In the genomic region with DNA sequence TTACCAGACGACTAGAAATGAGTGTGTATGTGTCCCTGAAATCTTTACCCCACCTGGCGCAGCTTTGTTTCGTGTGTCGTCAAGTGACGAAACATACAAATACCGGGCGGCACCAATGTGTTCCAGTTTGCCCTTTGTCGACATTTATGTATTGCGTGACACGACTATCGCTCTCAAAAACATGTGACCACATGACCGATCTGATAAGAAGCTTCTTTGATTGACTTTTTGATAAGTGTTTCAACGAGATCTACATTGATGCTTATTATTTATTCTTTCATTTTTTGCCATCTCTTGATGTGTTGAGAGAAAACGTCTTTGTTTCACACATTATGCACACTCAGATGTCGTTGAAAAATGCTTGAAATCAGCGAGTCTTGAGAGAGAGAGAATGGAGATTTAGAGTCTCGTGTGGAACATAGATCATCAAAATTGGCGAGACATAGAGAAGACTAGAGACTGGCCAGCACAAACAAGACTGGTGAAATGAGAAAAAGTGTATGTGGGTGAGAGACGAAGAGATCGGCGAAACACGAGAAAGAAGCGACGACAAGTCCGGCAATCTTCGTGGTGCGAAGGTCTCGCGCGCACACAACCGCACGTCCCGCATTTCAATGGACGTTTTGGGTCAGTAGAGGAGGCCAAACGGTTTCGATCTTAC, we compare ENCODE assay signal across 7 worm cellular contexts.
TF ChIP-seq lines count a peak whose summit lies in the region.

No protein-coding gene starts in this region.

TF ChIP-seq in whole organism, L1 larva, 84 proteins besides CTCF, POLR2A, EP300 and RAD21 (continued from another document and continues in another):
- peak; percentile 4 for TF ChIP-seq lir-3 (tag; optimal IDR thresholded peaks at IDR 0.05; lab: Kevin White, UChicago; ENCODE audit: poor library complexity)
- no peak for TF ChIP-seq ceh-90 (tag; optimal IDR thresholded peaks at IDR 0.05; lab: Kevin White, UChicago)
- peak; percentile 68 for TF ChIP-seq nhr-71 (tag; optimal IDR thresholded peaks at IDR 0.05; lab: Kevin White, UChicago)
- peak; percentile 10 to 61 for TF ChIP-seq lsy-2 (tag; optimal IDR thresholded peaks at IDR 0.05; lab: Kevin White, UChicago)
- TF ChIP-seq ceh-8 (GFP tag; optimal IDR thresholded peaks at IDR 0.05; lab: Kevin White, UChicago), result no peak
- peak; percentile 44 for TF ChIP-seq lin-13 (GFP tag; optimal IDR thresholded peaks at IDR 0.05; lab: Kevin White, UChicago)
- peak; percentile 25 for TF ChIP-seq xbp-1 (tag; optimal IDR thresholded peaks at IDR 0.05; lab: Kevin White, UChicago)
- peak in 2 of 3 experiments; percentile 55 to 56 for TF ChIP-seq ceh-82 (tag; optimal IDR thresholded peaks at IDR 0.05; lab: Kevin White, UChicago)
- peak; percentile 72 for TF ChIP-seq blmp-1 (tag; optimal IDR thresholded peaks at IDR 0.05; lab: Kevin White, UChicago)
- TF ChIP-seq C16A3.4 (tag; optimal IDR thresholded peaks at IDR 0.05; lab: Kevin White, UChicago), result no peak
- peak; percentile 38 for TF ChIP-seq pag-3 (tag; optimal IDR thresholded peaks at IDR 0.05; lab: Kevin White, UChicago; ENCODE audit: borderline replicate concordance, insufficient read depth)
- no peak for TF ChIP-seq sox-4 (tag; optimal IDR thresholded peaks at IDR 0.05; lab: Kevin White, UChicago)
- peak; percentile 42 for TF ChIP-seq swsn-7 (tag; optimal IDR thresholded peaks at IDR 0.05; lab: Kevin White, UChicago)
- peak in 3 of 6 experiments; percentile 13 to 67 (median 52) for TF ChIP-seq elt-3 (tag; optimal IDR thresholded peaks at IDR 0.05; lab: Kevin White, UChicago)
- peak; percentile 38 for TF ChIP-seq dsc-1 (tag; optimal IDR thresholded peaks at IDR 0.05; lab: Kevin White, UChicago)
- TF ChIP-seq nhr-19 (GFP tag; conservative IDR thresholded peaks at IDR 0.05; lab: Robert Waterston, UW), result peak; percentile 6

TF ChIP-seq in whole organism, L2 larva, 48 proteins besides CTCF, POLR2A, EP300 and RAD21 (continued from another document and continues in another):
- TF ChIP-seq mdl-1 (tag; optimal IDR thresholded peaks at IDR 0.05; lab: Kevin White, UChicago) (peak; percentile 56 to 67), nhr-10 (tag; optimal IDR thresholded peaks at IDR 0.05; lab: Kevin White, UChicago) (peak; percentile 16), lin-39 (tag; optimal IDR thresholded peaks at IDR 0.05; lab: Kevin White, UChicago) (no peak), nhr-21 (tag; optimal IDR thresholded peaks at IDR 0.05; lab: Kevin White, UChicago) (peak; percentile 74), lin-11 (tag; optimal IDR thresholded peaks at IDR 0.05; lab: Kevin White, UChicago) (peak; percentile 9), gmeb-1 (tag; optimal IDR thresholded peaks at IDR 0.05; lab: Kevin White, UChicago) (peak; percentile 52), peb-1 (tag; optimal IDR thresholded peaks at IDR 0.05; lab: Kevin White, UChicago) (no peak), zag-1 (tag; optimal IDR thresholded peaks at IDR 0.05; lab: Kevin White, UChicago) (peak; percentile 33), unc-55 (GFP tag; optimal IDR thresholded peaks at IDR 0.05; lab: Kevin White, UChicago) (peak; percentile 68), C34F6.9 (tag; optimal IDR thresholded peaks at IDR 0.05; lab: Kevin White, UChicago) (peak; percentile 74), blmp-1 (tag; optimal IDR thresholded peaks at IDR 0.05; lab: Kevin White, UChicago; ENCODE audit: insufficient read depth) (peak; percentile 50), skn-1 (tag; optimal IDR thresholded peaks at IDR 0.05; lab: Kevin White, UChicago) (no peak), lsy-2 (tag; optimal IDR thresholded peaks at IDR 0.05; lab: Kevin White, UChicago) (peak; percentile 13 to 61), egl-27 (tag; optimal IDR thresholded peaks at IDR 0.05; lab: Kevin White, UChicago) (peak; percentile 8), fos-1 (tag; optimal IDR thresholded peaks at IDR 0.05; lab: Kevin White, UChicago) (peak; percentile 62), nhr-6 (tag; optimal IDR thresholded peaks at IDR 0.05; lab: Kevin White, UChicago) (peak; percentile 64), nhr-25 (tag; optimal IDR thresholded peaks at IDR 0.05; lab: Kevin White, UChicago) (peak; percentile 92), unc-62 (GFP tag; optimal IDR thresholded peaks at IDR 0.05; lab: Kevin White, UChicago) (no peak)

TF ChIP-seq in whole organism, L3 larva, 47 proteins besides CTCF, POLR2A, EP300 and RAD21 (continued from another document):
- TF ChIP-seq elt-1 (tag; optimal IDR thresholded peaks at IDR 0.05; lab: Kevin White, UChicago) (peak; percentile 92), lin-39 (tag; optimal IDR thresholded peaks at IDR 0.05; lab: Kevin White, UChicago) (peak; percentile 29), daf-12 (tag; optimal IDR thresholded peaks at IDR 0.05; lab: Kevin White, UChicago) (no peak), fkh-2 (tag; optimal IDR thresholded peaks at IDR 0.05; lab: Kevin White, UChicago) (no peak), fkh-10 (GFP tag; optimal IDR thresholded peaks at IDR 0.05; lab: Kevin White, UChicago) (peak; percentile 53), nfya-1 (tag; optimal IDR thresholded peaks at IDR 0.05; lab: Kevin White, UChicago; ENCODE audit: insufficient read depth) (peak; percentile 53), pha-4 (tag; optimal IDR thresholded peaks at IDR 0.05; lab: Kevin White, UChicago) (peak; percentile 64), nhr-67 (tag; optimal IDR thresholded peaks at IDR 0.05; lab: Kevin White, UChicago) (no peak), elt-2 (tag; optimal IDR thresholded peaks at IDR 0.05; lab: Kevin White, UChicago) (peak; percentile 93), lin-15B (tag; optimal IDR thresholded peaks at IDR 0.05; lab: Kevin White, UChicago) (peak; percentile 19), skn-1 (tag; optimal IDR thresholded peaks at IDR 0.05; lab: Kevin White, UChicago) (peak; percentile 57), ama-1 (optimal IDR thresholded peaks at IDR 0.05; lab: Kevin White, UChicago) (peak; percentile 44), nhr-25 (tag; optimal IDR thresholded peaks at IDR 0.05; lab: Kevin White, UChicago) (peak; percentile 63), pqm-1 (tag; optimal IDR thresholded peaks at IDR 0.05; lab: Kevin White, UChicago) (peak; percentile 82), snpc-4 (tag; optimal IDR thresholded peaks at IDR 0.05; lab: Kevin White, UChicago) (peak; percentile 39), jun-1 (tag; optimal IDR thresholded peaks at IDR 0.05; lab: Kevin White, UChicago) (peak; percentile 28), unc-62 (GFP tag; optimal IDR thresholded peaks at IDR 0.05; lab: Kevin White, UChicago) (peak; percentile 3)

TF ChIP-seq in whole organism, L4 larva, 104 proteins besides CTCF, POLR2A, EP300 and RAD21 (continued from another document and continues in another):
- TF ChIP-seq dmd-8 (GFP tag; IDR thresholded peaks at IDR 0.05; lab: Robert Waterston, UW) (no peak), fkh-10 (GFP tag; optimal IDR thresholded peaks at IDR 0.05; lab: Kevin White, UChicago) (peak; percentile 46), aha-1 (tag; lab: Kevin White, UChicago) (peak; percentile 98), nhr-6 (tag; optimal IDR thresholded peaks at IDR 0.05; lab: Kevin White, UChicago) (peak; percentile 32), spr-3 (GFP tag; optimal IDR thresholded peaks at IDR 0.05; lab: Kevin White, UChicago) (no peak), nhr-48 (tag; optimal IDR thresholded peaks at IDR 0.05; lab: Kevin White, UChicago) (peak; percentile 49), lin-13 (GFP tag; optimal IDR thresholded peaks at IDR 0.05; lab: Kevin White, UChicago) (no peak), nhr-11 (tag; optimal IDR thresholded peaks at IDR 0.05; lab: Kevin White, UChicago) (peak; percentile 46), Y75B8A.6 (GFP tag; IDR thresholded peaks at IDR 0.05; lab: Robert Waterston, UW) (no peak), nhr-28 (tag; optimal IDR thresholded peaks at IDR 0.05; lab: Kevin White, UChicago) (peak; percentile 67), fos-1 (tag; optimal IDR thresholded peaks at IDR 0.05; lab: Kevin White, UChicago) (no peak), mdt-29 (GFP tag; IDR thresholded peaks at IDR 0.05; lab: Robert Waterston, UW) (peak; percentile 57; the same call in 1 of the 2 replicates), daf-12 (tag; optimal IDR thresholded peaks at IDR 0.05; lab: Kevin White, UChicago) (no peak), Y5F2A.4 (GFP tag; optimal IDR thresholded peaks at IDR 0.05; lab: Kevin White, UChicago) (no peak), snpc-4 (tag; optimal IDR thresholded peaks at IDR 0.05; lab: Kevin White, UChicago) (no peak), daf-16 (GFP tag; optimal IDR thresholded peaks at IDR 0.05; lab: Kevin White, UChicago) (no peak), daf-16 (tag; optimal IDR thresholded peaks at IDR 0.05; lab: Kevin White, UChicago) (peak; percentile 83), Y105C5A.15 (GFP tag; IDR thresholded peaks at IDR 0.05; lab: Robert Waterston, UW) (no peak), ces-1 (GFP tag; optimal IDR thresholded peaks at IDR 0.05; lab: Kevin White, UChicago) (no peak), hif-1 (tag; optimal IDR thresholded peaks at IDR 0.05; lab: Kevin White, UChicago) (peak in 1 of 2 experiments; percentile 48)

TF ChIP-seq in whole organism, late embryonic, 69 proteins besides CTCF, POLR2A, EP300 and RAD21 (continued from another document and continues in another):
- TF ChIP-seq sox-2 (GFP tag; IDR thresholded peaks at IDR 0.05; lab: Robert Waterston, UW) (no peak), nhr-11 (tag; optimal IDR thresholded peaks at IDR 0.05; lab: Kevin White, UChicago) (no peak), nhr-232 (tag; optimal IDR thresholded peaks at IDR 0.05; lab: Kevin White, UChicago) (no peak), zip-5 (tag; optimal IDR thresholded peaks at IDR 0.05; lab: Kevin White, UChicago) (no peak), C08G9.2 (tag; optimal IDR thresholded peaks at IDR 0.05; lab: Kevin White, UChicago) (no peak), K09A11.1 (tag; optimal IDR thresholded peaks at IDR 0.05; lab: Kevin White, UChicago; ENCODE audit: insufficient read depth) (no peak), pqm-1 (tag; optimal IDR thresholded peaks at IDR 0.05; lab: Kevin White, UChicago) (no peak), unc-86 (tag; optimal IDR thresholded peaks at IDR 0.05; lab: Kevin White, UChicago) (no peak), lin-11 (tag; optimal IDR thresholded peaks at IDR 0.05; lab: Kevin White, UChicago) (no peak), pha-2 (tag; optimal IDR thresholded peaks at IDR 0.05; lab: Kevin White, UChicago) (no peak), fkh-10 (GFP tag; optimal IDR thresholded peaks at IDR 0.05; lab: Kevin White, UChicago) (no peak), hlh-15 (tag; optimal IDR thresholded peaks at IDR 0.05; lab: Kevin White, UChicago) (no peak), rnt-1 (tag; optimal IDR thresholded peaks at IDR 0.05; lab: Kevin White, UChicago) (no peak), eyg-1 (tag; optimal IDR thresholded peaks at IDR 0.05; lab: Kevin White, UChicago) (no peak), ceh-24 (tag; optimal IDR thresholded peaks at IDR 0.05; lab: Kevin White, UChicago) (no peak), ceh-14 (tag; optimal IDR thresholded peaks at IDR 0.05; lab: Kevin White, UChicago) (no peak), ztf-16 (tag; optimal IDR thresholded peaks at IDR 0.05; lab: Kevin White, UChicago) (peak; percentile 4), pros-1 (tag; optimal IDR thresholded peaks at IDR 0.05; lab: Kevin White, UChicago) (no peak), pax-1 (tag; optimal IDR thresholded peaks at IDR 0.05; lab: Kevin White, UChicago) (no peak), ceh-18 (tag; optimal IDR thresholded peaks at IDR 0.05; lab: Kevin White, UChicago) (peak; percentile 38), ref-2 (tag; optimal IDR thresholded peaks at IDR 0.05; lab: Kevin White, UChicago) (no peak)

TF ChIP-seq in whole organism, mixed stage, embryonic, 35 proteins besides CTCF, POLR2A, EP300 and RAD21 (continued from another document):
- TF ChIP-seq ham-2 (GFP tag; optimal IDR thresholded peaks at IDR 0.05; lab: Kevin White, UChicago), result peak; percentile 22
- peak; percentile 74 for TF ChIP-seq ces-1 (GFP tag; optimal IDR thresholded peaks at IDR 0.05; lab: Kevin White, UChicago)
- no peak for TF ChIP-seq nhr-2 (tag; optimal IDR thresholded peaks at IDR 0.05; lab: Kevin White, UChicago)
- TF ChIP-seq tbx-8 (GFP tag; optimal IDR thresholded peaks at IDR 0.05; lab: Kevin White, UChicago), result no peak
- no peak for TF ChIP-seq ceh-39 (tag; optimal IDR thresholded peaks at IDR 0.05; lab: Kevin White, UChicago)
- no peak for TF ChIP-seq nhr-76 (tag; optimal IDR thresholded peaks at IDR 0.05; lab: Kevin White, UChicago)
- no peak for TF ChIP-seq snpc-4 (tag; optimal IDR thresholded peaks at IDR 0.05; lab: Kevin White, UChicago)

TF ChIP-seq in whole organism, young adult, 124 proteins besides CTCF, POLR2A, EP300 and RAD21 (continued from another document):
- TF ChIP-seq aptf-2 (GFP tag; conservative IDR thresholded peaks at IDR 0.05; lab: Robert Waterston, UW) (no peak), unc-62 (GFP tag; optimal IDR thresholded peaks at IDR 0.05; lab: Kevin White, UChicago) (peak; percentile 68), lin-54 (GFP tag; optimal IDR thresholded peaks at IDR 0.05; lab: Kevin White, UChicago) (no peak), F57A8.1 (GFP tag; optimal IDR thresholded peaks at IDR 0.05; lab: Kevin White, UChicago) (no peak), B0035.1 (tag; optimal IDR thresholded peaks at IDR 0.05; lab: Kevin White, UChicago) (no peak), T26A5.8 (tag; optimal IDR thresholded peaks at IDR 0.05; lab: Kevin White, UChicago) (no peak), nfyb-1 (GFP tag; IDR thresholded peaks at IDR 0.05; lab: Robert Waterston, UW) (peak; percentile 10; the same call in 1 of the 2 replicates), cebp-1 (GFP tag; IDR thresholded peaks at IDR 0.05; lab: Robert Waterston, UW) (peak; percentile 46), cebp-1 (tag; optimal IDR thresholded peaks at IDR 0.05; lab: Kevin White, UChicago) (peak; percentile 70), nhr-120 (GFP tag; IDR thresholded peaks at IDR 0.05; lab: Robert Waterston, UW) (no peak), lsy-27 (tag; optimal IDR thresholded peaks at IDR 0.05; lab: Kevin White, UChicago; ENCODE audit: borderline replicate concordance, insufficient read depth) (no peak), C06A6.2 (GFP tag; conservative IDR thresholded peaks at IDR 0.05; lab: Robert Waterston, UW) (peak; percentile 40; the same call in 1 of the 2 replicates), let-607 (tag; optimal IDR thresholded peaks at IDR 0.05; lab: Kevin White, UChicago) (peak in 1 of 2 experiments; percentile 29), nhr-27 (tag; optimal IDR thresholded peaks at IDR 0.05; lab: Kevin White, UChicago) (no peak), F37B4.10 (GFP tag; IDR thresholded peaks at IDR 0.05; lab: Robert Waterston, UW) (no peak), D2030.7 (GFP tag; IDR thresholded peaks at IDR 0.05; lab: Robert Waterston, UW) (no peak), somi-1 (GFP tag; optimal IDR thresholded peaks at IDR 0.05; lab: Kevin White, UChicago) (peak; percentile 18), attf-6 (GFP tag; IDR thresholded peaks at IDR 0.05; lab: Robert Waterston, UW) (no peak), atf-7 (tag; optimal IDR thresholded peaks at IDR 0.05; lab: Kevin White, UChicago) (peak; percentile 56), ets-4 (GFP tag; optimal IDR thresholded peaks at IDR 0.05; lab: Kevin White, UChicago) (peak; percentile 36), ccch-3 (GFP tag; optimal IDR thresholded peaks at IDR 0.05; lab: Kevin White, UChicago) (no peak), ztf-22 (GFP tag; optimal IDR thresholded peaks at IDR 0.05; lab: Kevin White, UChicago) (peak; percentile 31), ama-1 (optimal IDR thresholded peaks at IDR 0.05; lab: Kevin White, UChicago) (no peak), ama-1 (GFP tag; optimal IDR thresholded peaks at IDR 0.05; lab: Kevin White, UChicago) (no peak), ZK185.1 (tag; optimal IDR thresholded peaks at IDR 0.05; lab: Kevin White, UChicago; ENCODE audit: poor library complexity, severe bottlenecking) (peak; percentile 14), K12H6.12 (tag; optimal IDR thresholded peaks at IDR 0.05; lab: Kevin White, UChicago) (peak; percentile 39), nhr-80 (tag; optimal IDR thresholded peaks at IDR 0.05; lab: Kevin White, UChicago) (peak; percentile 88), attf-3 (GFP tag; conservative IDR thresholded peaks at IDR 0.05; lab: Robert Waterston, UW) (0 out of 2 replicates have a peak, but pooled peaks have one; percentile 19), lin-40 (tag; optimal IDR thresholded peaks at IDR 0.05; lab: Kevin White, UChicago) (peak; percentile 42), zfh-2 (GFP tag; conservative IDR thresholded peaks at IDR 0.05; lab: Robert Waterston, UW) (peak; percentile 72), chd-7 (tag; optimal IDR thresholded peaks at IDR 0.05; lab: Kevin White, UChicago) (peak; percentile 30), attf-5 (GFP tag; optimal IDR thresholded peaks at IDR 0.05; lab: Kevin White, UChicago) (peak; percentile 33)
